Worm (Caenorhabditis elegans) whole organism, mixed stage, embryonic: ENCODE results near the gene dro-1.

Experiments
- ceh-39 ChIP-seq: fragments of 150-350 bp; optimal IDR thresholded peaks from 2 replicates; lab custom pipeline; 2014; ENCODE audit warnings: missing biosample characterization, missing genetic modification characterization
- elt-3 ChIP-seq: fragments of 150-350 bp; optimal IDR thresholded peaks from 2 replicates; lab custom pipeline; 2014; ENCODE audit warnings: missing biosample characterization, missing genetic modification characterization
- flh-1 ChIP-seq: fragments of 200-800 bp; sonication (Bioruptor generic); optimal IDR thresholded peaks from 2 replicates; lab custom pipeline; 2018; ENCODE audit warnings: mild to moderate bottlenecking, missing genetic modification characterization, moderate library complexity, missing compliant biosample characterization
- mls-2 ChIP-seq: sonication (generic microtip); optimal IDR thresholded peaks from 2 replicates; lab custom pipeline; 2016; ENCODE audit warnings: mild to moderate bottlenecking, missing genetic modification characterization, moderate library complexity, missing compliant biosample characterization
- nhr-76 ChIP-seq: sonication (generic microtip); optimal IDR thresholded peaks from 2 replicates; lab custom pipeline; 2017; ENCODE audit warnings: missing biosample characterization, missing genetic modification characterization
- snpc-4 ChIP-seq: fragments of 150-350 bp; optimal IDR thresholded peaks from 2 replicates; lab custom pipeline; 2014; ENCODE audit warnings: missing biosample characterization, missing genetic modification characterization
- sptf-1 ChIP-seq: sonication (generic microtip); optimal IDR thresholded peaks from 2 replicates; lab custom pipeline; 2017; ENCODE audit warnings: mild to moderate bottlenecking, missing genetic modification characterization, moderate library complexity, missing compliant biosample characterization
- unc-39 ChIP-seq: fragments of 150-350 bp; optimal IDR thresholded peaks from 2 replicates; lab custom pipeline; 2014; ENCODE audit warnings: missing biosample characterization, missing genetic modification characterization
- unc-62 ChIP-seq: fragments of 150-350 bp; optimal IDR thresholded peaks from 2 replicates; lab custom pipeline; 2014; ENCODE audit warnings: missing biosample characterization, missing genetic modification reagents, missing genetic modification characterization

- TF ChIP-seq unc-62 (GFP tag; lab: Kevin White, UChicago) (no peak), unc-39 (no peak), snpc-4 (tag; lab: Kevin White, UChicago) (no peak), mls-2 (tag; lab: Kevin White, UChicago) (no peak), elt-3 (tag; lab: Kevin White, UChicago) (no peak), nhr-76 (tag; lab: Kevin White, UChicago) (no peak), sptf-1 (tag; lab: Kevin White, UChicago) (no peak), ceh-39 (no peak), flh-1 (no peak)
Observed at ce11 chrIII:13350964-13351363, 8.5 kb downstream of the dro-1 start.
